Worm (Caenorhabditis elegans) whole organism, late embryonic: ENCODE data around the gene C18D11.3.

Experiments
- C08G9.2 ChIP-seq: sonication (generic microtip); optimal IDR thresholded peaks from 2 replicates; lab custom pipeline; 2016; ENCODE audit warnings: mild to moderate bottlenecking, missing genetic modification characterization, moderate library complexity, missing compliant biosample characterization
- K02D7.2 ChIP-seq: sonication (generic microtip); optimal IDR thresholded peaks from 2 replicates; lab custom pipeline; 2017; ENCODE audit warnings: mild to moderate bottlenecking, missing genetic modification characterization, missing compliant biosample characterization
- K09A11.1 ChIP-seq: sonication (generic microtip); optimal IDR thresholded peaks from 2 replicates; lab custom pipeline; 2017; ENCODE audit warnings: antibody characterized with exemption, mild to moderate bottlenecking, missing genetic modification characterization, missing compliant biosample characterization; ENCODE audit not compliant: insufficient read depth
- ceh-14 ChIP-seq: sonication (generic microtip); optimal IDR thresholded peaks from 2 replicates; lab custom pipeline; 2016; ENCODE audit warnings: missing genotype, missing genetic modification characterization, missing compliant biosample characterization
- ceh-18 ChIP-seq: sonication (generic microtip); optimal IDR thresholded peaks from 2 replicates; lab custom pipeline; 2016; ENCODE audit warnings: missing genetic modification characterization, missing compliant biosample characterization
- ceh-19 ChIP-seq: fragments of 200-800 bp; sonication (Bioruptor generic); optimal IDR thresholded peaks from 2 replicates; lab custom pipeline; 2018; ENCODE audit warnings: mild to moderate bottlenecking, missing genetic modification characterization, missing compliant biosample characterization
- ceh-2 ChIP-seq: sonication (generic microtip); optimal IDR thresholded peaks from 2 replicates; lab custom pipeline; 2016; ENCODE audit warnings: missing genotype, missing genetic modification characterization, missing compliant biosample characterization
- ceh-24 ChIP-seq: sonication (generic microtip); optimal IDR thresholded peaks from 2 replicates; lab custom pipeline; 2016; ENCODE audit warnings: mild to moderate bottlenecking, missing genetic modification characterization, missing compliant biosample characterization
- ceh-31 ChIP-seq: sonication (generic microtip); optimal IDR thresholded peaks from 2 replicates; lab custom pipeline; 2016; ENCODE audit warnings: missing genetic modification characterization, missing compliant biosample characterization
- ceh-34 ChIP-seq: sonication (generic microtip); optimal IDR thresholded peaks from 2 replicates; lab custom pipeline; 2016; ENCODE audit warnings: mild to moderate bottlenecking, missing genetic modification characterization, missing compliant biosample characterization
- ceh-45 ChIP-seq: fragments of 200-800 bp; sonication (Bioruptor generic); IDR thresholded peaks from 2 replicates; pipeline ENCODE4 v1.3.6; 2022; ENCODE audit warnings: missing genetic modification reagents, missing genetic modification characterization, missing compliant biosample characterization
- ceh-48 ChIP-seq: sonication (generic microtip); optimal IDR thresholded peaks from 2 replicates; lab custom pipeline; 2016; ENCODE audit warnings: missing genetic modification characterization, inconsistent platforms, missing compliant biosample characterization
- ceh-6 ChIP-seq: fragments of 200-800 bp; sonication (Bioruptor generic); optimal IDR thresholded peaks from 2 replicates; lab custom pipeline; 2018; ENCODE audit warnings: mild to moderate bottlenecking, missing genetic modification characterization, missing compliant biosample characterization
- dve-1 ChIP-seq: sonication (generic microtip); optimal IDR thresholded peaks from 2 replicates; lab custom pipeline; 2017; ENCODE audit warnings: antibody characterized with exemption, mild to moderate bottlenecking, missing genetic modification characterization, missing compliant biosample characterization
- elt-4 ChIP-seq: sonication (generic microtip); optimal IDR thresholded peaks from 2 replicates; lab custom pipeline; 2016; ENCODE audit warnings: missing genetic modification characterization, missing compliant biosample characterization
- ets-4 ChIP-seq: sonication (generic microtip); optimal IDR thresholded peaks from 2 replicates; lab custom pipeline; 2016; ENCODE audit warnings: missing genetic modification characterization, missing compliant biosample characterization
- fkh-10 ChIP-seq: fragments of 150-350 bp; optimal IDR thresholded peaks from 2 replicates; lab custom pipeline; 2014; ENCODE audit warnings: missing biosample characterization, missing genetic modification reagents, missing genetic modification characterization
- gmeb-2 ChIP-seq: sonication (generic microtip); optimal IDR thresholded peaks from 2 replicates; lab custom pipeline; 2016; ENCODE audit warnings: missing genetic modification characterization, inconsistent platforms, missing compliant biosample characterization
- hlh-13 ChIP-seq: fragments of 200-800 bp; sonication (Bioruptor generic); optimal IDR thresholded peaks from 2 replicates; lab custom pipeline; 2018; ENCODE audit warnings: mild to moderate bottlenecking, missing genetic modification characterization, missing compliant biosample characterization
- hlh-15 ChIP-seq: sonication (generic microtip); optimal IDR thresholded peaks from 2 replicates; lab custom pipeline; 2016; ENCODE audit warnings: missing genetic modification characterization, missing compliant biosample characterization
- hlh-30 ChIP-seq: sonication (generic microtip); optimal IDR thresholded peaks from 2 replicates; lab custom pipeline; 2017; ENCODE audit warnings: antibody characterized with exemption, missing genetic modification characterization, missing compliant biosample characterization; ENCODE audit not compliant: insufficient read depth
- madf-2 ChIP-seq: sonication (generic microtip); optimal IDR thresholded peaks from 2 replicates; lab custom pipeline; 2017; ENCODE audit warnings: missing genetic modification characterization, missing compliant biosample characterization
- mec-3 ChIP-seq: sonication (generic microtip); optimal IDR thresholded peaks from 2 replicates; lab custom pipeline; 2016; ENCODE audit warnings: borderline replicate concordance, missing genetic modification characterization, missing compliant biosample characterization
- nfya-1 ChIP-seq: sonication (generic microtip); optimal IDR thresholded peaks from 2 replicates; lab custom pipeline; 2017; ENCODE audit warnings: missing genetic modification characterization, mild to moderate bottlenecking, missing compliant biosample characterization, antibody characterized with exemption, moderate library complexity
- nhr-11 ChIP-seq: fragments of 150-350 bp; optimal IDR thresholded peaks from 2 replicates; lab custom pipeline; 2014; ENCODE audit warnings: missing biosample characterization, missing genetic modification characterization
- npax-4 ChIP-seq: sonication (generic microtip); optimal IDR thresholded peaks from 2 replicates; lab custom pipeline; 2016; ENCODE audit warnings: missing genetic modification characterization, missing compliant biosample characterization
- odd-2 ChIP-seq: sonication (generic microtip); optimal IDR thresholded peaks from 2 replicates; lab custom pipeline; 2017; ENCODE audit warnings: antibody characterized with exemption, mild to moderate bottlenecking, missing genetic modification characterization, missing compliant biosample characterization
- pag-3 ChIP-seq: sonication (generic microtip); optimal IDR thresholded peaks from 2 replicates; lab custom pipeline; 2016; ENCODE audit warnings: missing compliant biosample characterization, missing genetic modification characterization, borderline replicate concordance
- pat-9 ChIP-seq: fragments of 200-800 bp; sonication (Bioruptor generic); optimal IDR thresholded peaks from 2 replicates; lab custom pipeline; 2018; ENCODE audit warnings: mild to moderate bottlenecking, missing genetic modification characterization, moderate library complexity, missing compliant biosample characterization
- pax-1 ChIP-seq: fragments of 150-350 bp; optimal IDR thresholded peaks from 2 replicates; lab custom pipeline; 2014; ENCODE audit warnings: missing biosample characterization, missing genetic modification characterization
- pha-2 ChIP-seq: sonication (generic microtip); optimal IDR thresholded peaks from 2 replicates; lab custom pipeline; 2017; ENCODE audit warnings: mild to moderate bottlenecking, missing genetic modification characterization, missing compliant biosample characterization
- pha-4 ChIP-seq: fragments of 150-350 bp; optimal IDR thresholded peaks from 2 replicates; lab custom pipeline; 2018; ENCODE audit warnings: missing biosample characterization, missing genetic modification reagents, missing genetic modification characterization
- pqm-1 ChIP-seq: sonication (generic microtip); optimal IDR thresholded peaks from 2 replicates; lab custom pipeline; 2016; ENCODE audit warnings: missing genetic modification characterization, missing compliant biosample characterization
- rnt-1 ChIP-seq: sonication (generic microtip); optimal IDR thresholded peaks from 2 replicates; lab custom pipeline; 2016; ENCODE audit warnings: missing genetic modification characterization, missing compliant biosample characterization
- sdc-2 ChIP-seq: sonication (generic microtip); optimal IDR thresholded peaks from 2 replicates; lab custom pipeline; 2016; ENCODE audit warnings: missing genotype, missing genetic modification characterization, missing compliant biosample characterization
- syd-9 ChIP-seq: sonication (generic microtip); optimal IDR thresholded peaks from 2 replicates; lab custom pipeline; 2016; ENCODE audit warnings: mild to moderate bottlenecking, missing genetic modification characterization, moderate library complexity, missing compliant biosample characterization
- tbx-2 ChIP-seq: sonication (generic microtip); optimal IDR thresholded peaks from 2 replicates; lab custom pipeline; 2016; ENCODE audit warnings: missing genetic modification characterization, missing compliant biosample characterization
- ttx-3 ChIP-seq: sonication (generic microtip); optimal IDR thresholded peaks from 2 replicates; lab custom pipeline; 2016; ENCODE audit warnings: missing genetic modification reagents, missing genetic modification characterization, missing compliant biosample characterization
- unc-3 ChIP-seq, 2 experiments: fragments of 200-800 bp in 1 of 2; sonication (Bioruptor generic) in 1 of 2; sonication (generic microtip) in 1 of 2; conservative IDR thresholded peaks in 1 of 2; optimal IDR thresholded peaks in 1 of 2; 2 replicates each; pipeline versions ENCODE4 v1.3.6 to Lab custom; 2016 to 2022; ENCODE audit warnings: missing compliant biosample characterization in 2 of 2, missing genetic modification characterization in 2 of 2, missing genetic modification reagents in 1 of 2
- unc-42 ChIP-seq: sonication (generic microtip); optimal IDR thresholded peaks from 2 replicates; lab custom pipeline; 2016; ENCODE audit warnings: missing genotype, missing genetic modification characterization, missing compliant biosample characterization
- unc-55 ChIP-seq: sonication (generic microtip); optimal IDR thresholded peaks from 2 replicates; lab custom pipeline; 2017; ENCODE audit warnings: missing biosample characterization, missing genetic modification reagents, missing genetic modification characterization

The C18D11.3 gene

DNA sequence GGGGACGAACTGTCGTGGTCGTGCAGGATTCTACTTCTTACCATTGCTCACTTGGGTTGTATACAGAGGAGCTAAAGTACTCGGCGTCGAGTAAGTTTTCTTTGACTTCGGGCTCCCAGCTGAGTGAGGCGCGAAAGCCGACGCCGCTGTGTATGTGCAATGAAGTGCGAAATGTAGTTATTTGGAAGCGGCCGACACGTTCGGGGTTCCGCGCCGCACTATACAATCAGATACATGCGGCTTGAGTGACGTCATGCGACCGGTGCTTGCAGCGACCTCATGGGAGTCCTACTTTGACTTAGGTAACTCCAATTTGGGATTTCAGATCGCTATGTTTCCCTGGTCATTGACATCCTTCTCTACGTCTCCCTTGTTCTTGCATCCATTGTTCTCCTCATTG lies 5.4 kb upstream of the C18D11.3 start:
- TF ChIP-seq ets-4 (tag; lab: Kevin White, UChicago): no peak
- TF ChIP-seq elt-4 (tag; lab: Kevin White, UChicago): no peak
- TF ChIP-seq ceh-2 (tag; lab: Kevin White, UChicago): no peak
- no peak for TF ChIP-seq syd-9 (tag; lab: Kevin White, UChicago)
- TF ChIP-seq gmeb-2 (tag; lab: Kevin White, UChicago): no peak
- no peak for TF ChIP-seq pha-4 (tag; lab: Kevin White, UChicago)
- TF ChIP-seq pha-2 (tag; lab: Kevin White, UChicago): no peak
- TF ChIP-seq K02D7.2: no peak
- TF ChIP-seq ceh-14 (tag; lab: Kevin White, UChicago): no peak
- TF ChIP-seq madf-2 (tag; lab: Kevin White, UChicago): no peak
- no peak for TF ChIP-seq ceh-6 (GFP tag; lab: Kevin White, UChicago)
- no peak for TF ChIP-seq unc-3 (GFP tag; conservative IDR thresholded peaks at IDR 0.05; lab: Robert Waterston, UW)
- TF ChIP-seq unc-3 (tag; optimal IDR thresholded peaks at IDR 0.05; lab: Kevin White, UChicago): no peak
- no peak for TF ChIP-seq dve-1 (tag; lab: Kevin White, UChicago)
- TF ChIP-seq sdc-2 (tag; lab: Kevin White, UChicago): no peak
- TF ChIP-seq mec-3 (tag; lab: Kevin White, UChicago): no peak
- TF ChIP-seq hlh-13: no peak
- TF ChIP-seq, all 69 proteins: peak for 0

DNA sequence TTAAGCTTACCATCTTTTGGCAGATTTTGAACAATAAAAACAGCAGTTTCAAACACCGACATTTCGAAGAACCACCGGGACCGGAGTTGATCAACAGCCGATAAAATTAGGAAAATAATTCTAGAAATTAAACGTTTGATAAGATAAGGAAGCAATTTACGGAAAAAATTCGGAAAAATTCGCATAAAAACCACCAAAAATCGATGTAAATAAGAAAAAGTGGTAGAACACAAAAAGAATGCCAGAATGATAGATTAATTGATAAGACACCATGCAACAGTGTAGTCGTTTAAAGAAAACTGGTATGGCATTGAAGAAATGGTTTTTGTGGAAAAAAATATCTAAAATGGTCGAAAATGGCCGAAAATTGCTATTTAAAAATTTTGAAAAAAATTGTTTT lies 841 bp upstream of the C18D11.3 start, which contains the start of gene maa-1:
Gene maa-1, minus strand, starts transcription at position 120 of the 400 bp plus-strand sequence.
- no peak for TF ChIP-seq gmeb-2 (tag; lab: Kevin White, UChicago)
- TF ChIP-seq K02D7.2: no peak
- TF ChIP-seq ttx-3 (tag; lab: Kevin White, UChicago): no peak
- TF ChIP-seq pqm-1: no peak
- no peak for TF ChIP-seq ceh-18 (tag; lab: Kevin White, UChicago)
- no peak for TF ChIP-seq C08G9.2 (tag; lab: Kevin White, UChicago)
- no peak for TF ChIP-seq fkh-10 (GFP tag; lab: Kevin White, UChicago)
- TF ChIP-seq ceh-24 (tag; lab: Kevin White, UChicago): no peak
- TF ChIP-seq ceh-19 (GFP tag; lab: Kevin White, UChicago): no peak
- no peak for TF ChIP-seq odd-2 (tag; lab: Kevin White, UChicago)

DNA sequence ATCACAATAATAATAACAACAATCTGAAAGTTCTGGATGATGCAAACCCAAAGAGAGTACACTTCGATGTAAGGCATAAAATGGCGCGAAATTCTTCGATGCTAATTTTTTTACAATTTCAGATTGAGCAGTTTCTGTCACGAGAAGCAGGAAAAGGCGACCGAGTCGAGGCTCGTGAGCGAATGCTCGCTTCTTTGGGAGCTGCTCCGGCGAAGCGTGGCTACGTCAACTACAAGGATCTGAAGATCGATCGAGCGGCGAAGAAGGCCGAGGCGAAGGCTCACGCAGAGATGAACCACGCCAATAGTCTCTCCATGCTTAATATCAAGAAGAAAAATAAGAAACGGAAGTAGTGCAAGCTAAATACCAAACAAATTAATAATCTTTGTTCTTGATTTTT lies 840 bp downstream of the C18D11.3 start:
- no peak for TF ChIP-seq tbx-2 (tag; lab: Kevin White, UChicago)
- no peak for TF ChIP-seq pha-4 (tag; lab: Kevin White, UChicago)
- no peak for TF ChIP-seq npax-4
- TF ChIP-seq syd-9 (tag; lab: Kevin White, UChicago): no peak
- TF ChIP-seq dve-1 (tag; lab: Kevin White, UChicago): no peak
- no peak for TF ChIP-seq pat-9 (tag; lab: Kevin White, UChicago)
- TF ChIP-seq nhr-11: no peak
- TF ChIP-seq, all 69 proteins: peak for 0

DNA sequence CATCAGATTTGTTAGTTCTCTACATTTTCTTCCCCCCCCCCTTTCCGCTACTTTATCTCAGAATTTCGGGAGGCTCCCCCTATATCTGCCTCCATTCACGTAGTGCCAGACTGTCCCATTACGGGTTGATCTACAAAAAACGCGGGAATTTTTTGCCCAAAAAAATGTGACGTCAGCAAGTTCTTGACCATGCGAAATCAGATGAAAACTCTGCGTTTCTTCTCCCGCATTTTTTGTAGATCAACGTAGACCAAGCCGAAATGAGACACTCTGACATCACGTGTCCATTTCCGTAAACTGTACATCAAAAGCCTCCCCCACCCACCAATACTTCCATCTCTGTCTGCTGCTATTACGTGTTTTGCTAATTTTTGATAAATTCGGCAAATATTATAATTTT lies 1.3 kb downstream of the C18D11.3 start:
- TF ChIP-seq madf-2 (tag; lab: Kevin White, UChicago) (no peak), K09A11.1 (tag; lab: Kevin White, UChicago) (no peak), pag-3 (tag; lab: Kevin White, UChicago) (no peak), ceh-18 (tag; lab: Kevin White, UChicago) (no peak), unc-55 (GFP tag; lab: Kevin White, UChicago) (no peak), ceh-48 (no peak)

DNA sequence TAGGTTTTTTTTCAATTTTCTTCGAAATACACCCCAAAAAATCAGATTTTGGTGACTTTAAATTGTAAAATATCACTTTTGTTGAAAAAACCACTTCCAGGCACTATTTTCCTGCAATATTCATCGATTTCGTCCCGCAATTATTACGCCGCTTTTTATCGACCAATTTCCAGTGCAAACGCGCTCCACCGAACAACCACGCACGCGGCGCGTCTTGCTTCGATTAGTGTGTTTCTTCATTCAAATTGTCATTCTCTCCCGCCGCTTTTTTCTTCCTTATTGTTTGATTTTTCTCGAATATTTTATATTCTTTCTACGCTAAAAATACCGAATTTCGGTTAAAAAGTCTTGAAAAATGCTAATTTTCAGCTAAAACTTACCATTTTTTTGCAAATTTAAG lies 2.4 kb downstream of the C18D11.3 start:
- TF ChIP-seq pax-1 (tag; lab: Kevin White, UChicago) (peak; percentile 51), ceh-34 (tag; lab: Kevin White, UChicago) (peak; percentile 23), ceh-48 (peak; percentile 98), ceh-2 (tag; lab: Kevin White, UChicago) (peak; percentile 26), hlh-15 (tag; lab: Kevin White, UChicago) (no peak), unc-55 (GFP tag; lab: Kevin White, UChicago) (peak; percentile 40), dve-1 (tag; lab: Kevin White, UChicago) (peak; percentile 30), pha-4 (tag; lab: Kevin White, UChicago) (no peak), ceh-45 (no peak), ttx-3 (tag; lab: Kevin White, UChicago) (peak; percentile 34), rnt-1 (tag; lab: Kevin White, UChicago) (peak; percentile 48), ceh-31 (tag; lab: Kevin White, UChicago) (peak; percentile 80), ceh-18 (tag; lab: Kevin White, UChicago) (peak; percentile 34), hlh-30 (tag; lab: Kevin White, UChicago) (peak; percentile 83), mec-3 (tag; lab: Kevin White, UChicago) (no peak), unc-42 (tag; lab: Kevin White, UChicago) (peak; percentile 58), madf-2 (tag; lab: Kevin White, UChicago) (no peak), tbx-2 (tag; lab: Kevin White, UChicago) (peak; percentile 39), nfya-1 (tag; lab: Kevin White, UChicago) (peak; percentile 81), fkh-10 (GFP tag; lab: Kevin White, UChicago) (no peak), C08G9.2 (tag; lab: Kevin White, UChicago) (peak; percentile 3), ets-4 (tag; lab: Kevin White, UChicago) (peak; percentile 35)
